Fruit fly (Drosophila melanogaster): ENCODE data around the gene eIF3e.

The eIF3e gene

DNA sequence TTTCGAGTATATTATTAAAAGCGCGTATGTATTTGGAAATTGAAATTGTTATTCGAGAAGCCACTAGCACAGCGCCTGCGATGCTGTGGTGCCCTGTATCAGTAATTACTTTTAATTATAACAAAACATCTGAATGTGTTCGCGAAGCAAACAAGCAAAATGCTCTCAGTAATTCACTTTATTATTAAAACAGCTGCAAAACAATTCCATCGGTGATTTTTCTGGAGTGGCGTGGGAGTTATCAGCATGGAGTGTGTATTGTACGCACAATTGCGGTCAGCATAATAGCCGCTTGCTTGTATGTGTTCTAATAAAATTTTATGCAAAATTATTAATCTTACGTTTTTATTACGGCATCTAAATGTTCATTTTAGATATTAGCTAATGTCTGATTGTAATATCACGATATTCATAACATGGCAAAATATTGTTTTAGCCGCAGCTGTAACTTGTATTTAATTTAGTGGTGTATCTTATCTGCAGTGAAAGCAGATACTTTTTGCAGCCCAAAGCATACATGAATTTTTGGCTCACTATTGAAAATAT is 4.5 kb downstream of the eIF3e start (continued):
- TF ChIP-seq Usf (GFP tag; optimal IDR thresholded peaks at IDR 0.05): no peak
- no peak for TF ChIP-seq aop (GFP tag; IDR thresholded peaks at IDR 0.05)
- TF ChIP-seq pum (GFP tag; optimal IDR thresholded peaks at IDR 0.05): peak; percentile 62
- peak; percentile 83 for TF ChIP-seq phol (tag; optimal IDR thresholded peaks at IDR 0.05)
- no peak for TF ChIP-seq stwl (tag; optimal IDR thresholded peaks at IDR 0.05)
- TF ChIP-seq wdn (GFP tag; IDR thresholded peaks at IDR 0.05): no peak
- peak; percentile 40 for TF ChIP-seq CG10565 (GFP tag; optimal IDR thresholded peaks at IDR 0.05)
- TF ChIP-seq CG2678 (tag; optimal IDR thresholded peaks at IDR 0.05): no peak
- peak; percentile 87 for TF ChIP-seq gem (tag; optimal IDR thresholded peaks at IDR 0.05)
- TF ChIP-seq CG5245 (GFP tag; optimal IDR thresholded peaks at IDR 0.05): peak; percentile 70
- TF ChIP-seq Rfx (GFP tag; IDR thresholded peaks at IDR 0.05): peak; percentile 66
- no peak for TF ChIP-seq CG13894 (tag; optimal IDR thresholded peaks at IDR 0.05)
- TF ChIP-seq H2.0 (GFP tag; IDR thresholded peaks at IDR 0.05): peak; percentile 61
- peak; percentile 74 for TF ChIP-seq CG10366 (GFP tag; IDR thresholded peaks at IDR 0.05)
- no peak for TF ChIP-seq CG1233 (GFP tag; optimal IDR thresholded peaks at IDR 0.05)
- peak; percentile 26 for TF ChIP-seq CG31365 (tag; optimal IDR thresholded peaks at IDR 0.05)
- TF ChIP-seq lbe (GFP tag; optimal IDR thresholded peaks at IDR 0.05): peak; percentile 70
- TF ChIP-seq ERR (GFP tag; optimal IDR thresholded peaks at IDR 0.05): peak; percentile 65
- TF ChIP-seq nmo (GFP tag; optimal IDR thresholded peaks at IDR 0.05): peak; percentile 79
- no peak for TF ChIP-seq Scr (GFP tag; IDR thresholded peaks at IDR 0.05; ENCODE audit: partially characterized antibody)
- peak; percentile 57 for TF ChIP-seq CG13775 (GFP tag; optimal IDR thresholded peaks at IDR 0.05)
- 0 out of 2 replicates have a peak, but pooled peaks have one; percentile 16 for TF ChIP-seq Lim3 (GFP tag; IDR thresholded peaks at IDR 0.05)
- peak; percentile 37 for TF ChIP-seq CG12659 (GFP tag; optimal IDR thresholded peaks at IDR 0.05)
- TF ChIP-seq trem (tag; optimal IDR thresholded peaks at IDR 0.05): peak; percentile 68
- peak; percentile 81 for TF ChIP-seq HLH3B (GFP tag; IDR thresholded peaks at IDR 0.05)
- TF ChIP-seq CG6813 (GFP tag; optimal IDR thresholded peaks at IDR 0.05): peak; percentile 65
- TF ChIP-seq peb (GFP tag; IDR thresholded peaks at IDR 0.05): no peak
- TF ChIP-seq NK7.1 (GFP tag; optimal IDR thresholded peaks at IDR 0.05): peak; percentile 8
- TF ChIP-seq CG14050 (GFP tag; IDR thresholded peaks at IDR 0.05): peak; percentile 35; the same call in 1 of the 3 replicates
- TF ChIP-seq eve (GFP tag; optimal IDR thresholded peaks at IDR 0.05): no peak
- TF ChIP-seq Tbp (GFP tag; optimal IDR thresholded peaks at IDR 0.05): no peak
- TF ChIP-seq CG11398 (GFP tag; optimal IDR thresholded peaks at IDR 0.05): peak; percentile 1
- peak in 1 of 2 experiments; percentile 12 for TF ChIP-seq crp (GFP tag; optimal IDR thresholded peaks at IDR 0.05)
- peak; percentile 30 for TF ChIP-seq fd64A (GFP tag; optimal IDR thresholded peaks at IDR 0.05)
- TF ChIP-seq Hmr (GFP tag; optimal IDR thresholded peaks at IDR 0.05): peak; percentile 73
- peak; percentile 76 for TF ChIP-seq Fer3 (tag; optimal IDR thresholded peaks at IDR 0.05)
- TF ChIP-seq CG3838 (GFP tag; optimal IDR thresholded peaks at IDR 0.05): peak; percentile 18
- peak; percentile 94 for TF ChIP-seq Med (GFP tag)
- TF ChIP-seq jigr1 (GFP tag; IDR thresholded peaks at IDR 0.05): peak; percentile 6; the same call in 1 of the 3 replicates
- no peak for TF ChIP-seq fd102C (GFP tag; optimal IDR thresholded peaks at IDR 0.05)
- TF ChIP-seq CG10543 (GFP tag; optimal IDR thresholded peaks at IDR 0.05): no peak
- peak; percentile 50 to 51 for TF ChIP-seq Pdp1 (GFP tag; optimal IDR thresholded peaks at IDR 0.05)
- no peak for TF ChIP-seq dan (GFP tag; IDR thresholded peaks at IDR 0.05)
- TF ChIP-seq grau (tag; optimal IDR thresholded peaks at IDR 0.05): peak; percentile 70
- no peak for TF ChIP-seq bbx (GFP tag; IDR thresholded peaks at IDR 0.05; ENCODE audit: partially characterized antibody)
- peak; percentile 11 for TF ChIP-seq zfh2 (GFP tag; optimal IDR thresholded peaks at IDR 0.05)
- peak; percentile 18 for TF ChIP-seq CG33213 (GFP tag; optimal IDR thresholded peaks at IDR 0.05)
- peak; percentile 80 for TF ChIP-seq Ptx1 (GFP tag; IDR thresholded peaks at IDR 0.05)
- TF ChIP-seq CG7372 (GFP tag; IDR thresholded peaks at IDR 0.05): peak; percentile 34; the same call in 1 of the 2 replicates
- TF ChIP-seq hbn (GFP tag; IDR thresholded peaks at IDR 0.05; ENCODE audit: partially characterized antibody): no peak
